Worm (Caenorhabditis elegans): ENCODE results near the gene W02D7.4.

W02D7.4 gene

DNA sequence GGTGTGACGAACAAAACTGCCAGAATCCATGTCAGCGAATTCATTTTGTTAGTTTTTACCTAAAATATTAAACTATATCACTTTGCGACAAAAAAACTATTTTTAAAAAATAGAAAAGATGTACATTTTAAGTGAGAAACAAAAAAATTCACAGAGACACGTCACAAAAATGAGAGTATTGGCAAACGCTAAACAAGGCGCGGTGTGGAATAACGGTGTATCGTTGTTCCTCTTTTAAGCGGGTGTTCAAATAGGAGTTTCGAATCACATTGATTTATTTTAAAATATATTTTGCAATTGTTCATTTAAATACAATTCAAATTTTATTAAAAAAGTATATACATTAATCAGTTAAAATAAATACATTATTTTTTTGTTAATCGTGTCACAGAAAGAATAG, 5.1 kb upstream of the W02D7.4 start, which contains the start of gene sel-9 (continued):
- TF ChIP-seq zfp-3 (GFP tag; conservative IDR thresholded peaks at IDR 0.05): no peak
- TF ChIP-seq zip-11 (GFP tag; IDR thresholded peaks at IDR 0.05): no peak
- no peak for TF ChIP-seq aly-2 (tag; optimal IDR thresholded peaks at IDR 0.05)
- no peak for TF ChIP-seq ceh-28 (tag; optimal IDR thresholded peaks at IDR 0.05)

DNA sequence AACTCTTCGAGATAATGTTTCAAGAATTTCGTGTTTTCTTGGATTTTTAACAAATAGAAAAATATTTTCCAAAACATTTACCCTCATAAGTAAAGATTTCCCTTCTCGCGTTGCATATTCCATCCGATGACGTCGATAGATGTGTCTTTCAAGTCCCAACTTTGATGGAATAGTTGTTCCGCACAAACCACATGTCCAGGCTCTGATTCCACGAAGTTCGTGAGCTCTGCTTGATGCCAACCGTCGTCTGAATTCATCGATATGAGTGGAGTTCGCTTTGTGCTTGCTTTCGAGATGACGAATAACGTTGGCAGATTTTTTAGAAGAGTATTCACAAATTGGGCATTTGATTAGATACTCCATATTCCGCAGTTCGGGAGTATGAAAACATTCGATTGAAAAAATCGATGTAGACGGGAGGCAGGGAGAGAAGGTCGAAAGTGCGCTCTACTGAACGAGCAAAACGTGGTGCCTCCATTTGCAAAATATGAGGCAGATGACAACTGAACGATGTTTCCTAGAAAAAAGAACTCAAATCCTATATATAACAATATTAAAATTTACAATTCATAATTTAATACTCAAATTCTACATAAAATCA, 3.6 kb upstream of the W02D7.4 start, which contains the start of gene W02D7.6:
Gene W02D7.6, minus strand, starts transcription at position 573 of the 601 bp plus-strand sequence.
- TF ChIP-seq lir-3 (tag; optimal IDR thresholded peaks at IDR 0.05) (no peak), ZK546.5 (tag; optimal IDR thresholded peaks at IDR 0.05) (no peak), lsy-2 (tag; optimal IDR thresholded peaks at IDR 0.05) (peak in 1 of 2 experiments; percentile 30), T20F7.1 (GFP tag; optimal IDR thresholded peaks at IDR 0.05) (peak; percentile 75), fos-1 (tag; optimal IDR thresholded peaks at IDR 0.05) (no peak), nhr-6 (tag; optimal IDR thresholded peaks at IDR 0.05) (no peak), daf-16 (GFP tag; optimal IDR thresholded peaks at IDR 0.05) (peak in 1 of 2 experiments; percentile 10), daf-16 (tag; optimal IDR thresholded peaks at IDR 0.05) (no peak), dpl-1 (GFP tag; optimal IDR thresholded peaks at IDR 0.05) (peak; percentile 31), aha-1 (tag) (no peak), nhr-41 (GFP tag; IDR thresholded peaks at IDR 0.05) (no peak), tra-1 (GFP tag; IDR thresholded peaks at IDR 0.05) (no peak), nhr-48 (tag; optimal IDR thresholded peaks at IDR 0.05) (no peak), spr-3 (GFP tag; optimal IDR thresholded peaks at IDR 0.05) (no peak), ztf-11 (tag; optimal IDR thresholded peaks at IDR 0.05) (no peak), nhr-42 (GFP tag; IDR thresholded peaks at IDR 0.05) (no peak), ceh-28 (tag; optimal IDR thresholded peaks at IDR 0.05) (no peak), arid-1 (GFP tag; conservative IDR thresholded peaks at IDR 0.05) (no peak), F44E2.7 (GFP tag; IDR thresholded peaks at IDR 0.05) (0 out of 2 replicates have a peak, but pooled peaks have one; percentile 20), set-16 (GFP tag; IDR thresholded peaks at IDR 0.05) (no peak), php-3 (GFP tag; IDR thresholded peaks at IDR 0.05) (no peak), jun-1 (tag; optimal IDR thresholded peaks at IDR 0.05) (no peak), attf-4 (tag; optimal IDR thresholded peaks at IDR 0.05) (no peak), nhr-111 (GFP tag; optimal IDR thresholded peaks at IDR 0.05) (peak; percentile 7), mdl-1 (tag; optimal IDR thresholded peaks at IDR 0.05) (peak in 1 of 2 experiments; percentile 17), nhr-102 (tag; optimal IDR thresholded peaks at IDR 0.05) (peak; percentile 26), ama-1 (optimal IDR thresholded peaks at IDR 0.05) (peak; percentile 80), F26F4.8 (GFP tag; conservative IDR thresholded peaks at IDR 0.05) (no peak), dve-1 (tag; optimal IDR thresholded peaks at IDR 0.05; ENCODE audit: insufficient read depth) (peak; percentile 20), duxl-1 (tag; optimal IDR thresholded peaks at IDR 0.05; ENCODE audit: poor library complexity) (peak; percentile 44), ceh-44 (GFP tag; IDR thresholded peaks at IDR 0.05) (no peak), madf-9 (GFP tag; conservative IDR thresholded peaks at IDR 0.05) (no peak), unc-62 (GFP tag; optimal IDR thresholded peaks at IDR 0.05 in 1 of 2) (no peak), unc-62 (tag; optimal IDR thresholded peaks at IDR 0.05) (no peak), hmg-1.1 (GFP tag; IDR thresholded peaks at IDR 0.05) (no peak), lin-1 (GFP tag; IDR thresholded peaks at IDR 0.05) (no peak), madf-5 (GFP tag; IDR thresholded peaks at IDR 0.05) (no peak), cey-2 (tag; optimal IDR thresholded peaks at IDR 0.05; ENCODE audit: borderline replicate concordance, insufficient read depth) (no peak), nhr-237 (tag; optimal IDR thresholded peaks at IDR 0.05) (no peak), mes-2 (tag; optimal IDR thresholded peaks at IDR 0.05; ENCODE audit: poor library complexity, severe bottlenecking) (peak; percentile 48), hlh-30 (tag; optimal IDR thresholded peaks at IDR 0.05; ENCODE audit: insufficient read depth) (peak; percentile 35), R02D3.7 (tag; optimal IDR thresholded peaks at IDR 0.05) (no peak), vab-7 (GFP tag; IDR thresholded peaks at IDR 0.05) (no peak), hlh-11 (tag; optimal IDR thresholded peaks at IDR 0.05) (no peak), egl-43 (GFP tag; IDR thresholded peaks at IDR 0.05) (no peak)
